Fruit fly (Drosophila melanogaster): ENCODE measurements around the gene Elp3.

- TF ChIP-seq usp (GFP tag; optimal IDR thresholded peaks at IDR 0.05) (no peak), foxo (GFP tag; optimal IDR thresholded peaks at IDR 0.05) (no peak), Hr78 (GFP tag; optimal IDR thresholded peaks at IDR 0.05) (no peak), rgr (GFP tag; optimal IDR thresholded peaks at IDR 0.05) (no peak), HLH106 (tag; optimal IDR thresholded peaks at IDR 0.05) (no peak), psq (GFP tag; optimal IDR thresholded peaks at IDR 0.05) (no peak), fru (GFP tag; optimal IDR thresholded peaks at IDR 0.05) (no peak), Abd-B (GFP tag; optimal IDR thresholded peaks at IDR 0.05) (no peak), h (GFP tag; optimal IDR thresholded peaks at IDR 0.05) (no peak), dmrt93B (GFP tag; optimal IDR thresholded peaks at IDR 0.05) (no peak), Mio (GFP tag; optimal IDR thresholded peaks at IDR 0.05) (no peak), dl (GFP tag; optimal IDR thresholded peaks at IDR 0.05; ENCODE audit: insufficient read depth in 1 of 2, partially characterized antibody in 2 of 2) (no peak)
Measured at dm6 chr2L:4403013-4403604, 41.4 kb upstream of the Elp3 start, which contains the start of gene Dim1.

Measured in whole organism, wandering third instar larva.